Worm (Caenorhabditis elegans) whole organism, L1 larva: ENCODE data around the gene Y41G9A.5.

ENCODE experiments used
- blmp-1 ChIP-seq: fragments of 150-350 bp; optimal IDR thresholded peaks from 2 replicates; lab custom pipeline; 2014; ENCODE audit warnings: missing biosample characterization, missing genetic modification characterization
- egl-27 ChIP-seq, 2 experiments: fragments of 150-350 bp in 1 of 2; sonication (generic microtip); optimal IDR thresholded peaks; 3 replicates each; lab custom pipeline; 2017 to 2018; ENCODE audit warnings: missing biosample characterization in 2 of 2, missing genetic modification characterization in 2 of 2, missing genetic modification reagents in 2 of 2
- fkh-4 ChIP-seq: sonication (generic microtip); optimal IDR thresholded peaks from 2 replicates; lab custom pipeline; 2016; ENCODE audit warnings: missing compliant biosample characterization, missing genetic modification characterization, borderline replicate concordance
- lin-39 ChIP-seq: fragments of 150-350 bp; optimal IDR thresholded peaks from 2 replicates; lab custom pipeline; 2014; ENCODE audit warnings: missing biosample characterization, missing genetic modification reagents, missing genetic modification characterization
- lsy-2 ChIP-seq, 2 experiments: fragments of 150-350 bp; optimal IDR thresholded peaks; 2 replicates each; lab custom pipeline; 2014; ENCODE audit warnings: missing biosample characterization in 2 of 2, missing genetic modification characterization in 2 of 2
- nhr-12 ChIP-seq: sonication (generic microtip); optimal IDR thresholded peaks from 2 replicates; lab custom pipeline; 2017; ENCODE audit warnings: missing biosample characterization, missing genetic modification characterization
- nhr-77 ChIP-seq: fragments of 150-350 bp; optimal IDR thresholded peaks from 2 replicates; lab custom pipeline; 2014; ENCODE audit warnings: missing biosample characterization, missing genetic modification characterization
- nhr-84 ChIP-seq: sonication (generic microtip); optimal IDR thresholded peaks from 2 replicates; lab custom pipeline; 2017; ENCODE audit warnings: missing biosample characterization, missing genetic modification characterization
- pag-3 ChIP-seq: sonication (generic microtip); optimal IDR thresholded peaks from 2 replicates; lab custom pipeline; 2017; ENCODE audit warnings: missing genetic modification characterization, mild to moderate bottlenecking, missing compliant biosample characterization, antibody characterized with exemption, borderline replicate concordance; ENCODE audit not compliant: insufficient read depth
- pax-3 ChIP-seq: fragments of 200-800 bp; sonication (Bioruptor generic); optimal IDR thresholded peaks from 2 replicates; lab custom pipeline; 2018; ENCODE audit warnings: mild to moderate bottlenecking, missing genetic modification characterization, moderate library complexity, missing compliant biosample characterization
- sptf-1 ChIP-seq: fragments of 150-350 bp; optimal IDR thresholded peaks from 2 replicates; lab custom pipeline; 2014; ENCODE audit warnings: missing biosample characterization, missing genetic modification characterization
- unc-130 ChIP-seq: fragments of 150-350 bp; optimal IDR thresholded peaks from 2 replicates; lab custom pipeline; 2017; ENCODE audit warnings: missing biosample characterization, missing genetic modification characterization, inconsistent platforms
- unc-62 ChIP-seq: fragments of 150-350 bp; optimal IDR thresholded peaks from 2 replicates; lab custom pipeline; 2014; ENCODE audit warnings: missing biosample characterization, missing genetic modification reagents, missing genetic modification characterization
- ztf-4 ChIP-seq: fragments of 150-350 bp; optimal IDR thresholded peaks from 2 replicates; lab custom pipeline; 2014; ENCODE audit warnings: missing biosample characterization, missing genetic modification characterization

ce11 chrX:2906062-2906732 is 40.3 kb upstream of the Y41G9A.5 start:
- TF ChIP-seq unc-62 (GFP tag; lab: Kevin White, UChicago): no peak
- TF ChIP-seq lin-39 (tag; lab: Kevin White, UChicago): no peak
- no peak for TF ChIP-seq fkh-4 (tag; lab: Kevin White, UChicago)
- no peak for TF ChIP-seq pag-3 (tag; lab: Kevin White, UChicago)
- TF ChIP-seq pax-3: no peak
- no peak for TF ChIP-seq lsy-2 (tag; optimal IDR thresholded peaks at IDR 0.05; lab: Kevin White, UChicago)
- no peak for TF ChIP-seq nhr-12
- TF ChIP-seq blmp-1 (tag; lab: Kevin White, UChicago): peak; percentile 18
- TF ChIP-seq nhr-77 (tag; lab: Kevin White, UChicago): no peak
- no peak for TF ChIP-seq ztf-4 (tag; lab: Kevin White, UChicago)
- no peak for TF ChIP-seq egl-27 (tag; optimal IDR thresholded peaks at IDR 0.05; lab: Kevin White, UChicago)
- TF ChIP-seq unc-130 (tag; lab: Kevin White, UChicago): no peak
- no peak for TF ChIP-seq nhr-84 (tag; lab: Kevin White, UChicago)
- no peak for TF ChIP-seq sptf-1
